Worm (Caenorhabditis elegans) whole organism, young adult: Measurements from ENCODE around the gene qdpr-1.

Experiments used
- B0019.2 ChIP-seq: fragments of 200-800 bp; sonication (Bioruptor generic); conservative IDR thresholded peaks from 2 replicates; pipeline ENCODE4 v1.3.6; 2022; ENCODE audit warnings: missing genetic modification reagents, missing genetic modification characterization, missing compliant biosample characterization
- B0336.3 ChIP-seq: fragments of 200-800 bp; sonication (Bioruptor generic); IDR thresholded peaks from 2 replicates; pipeline ENCODE4 v1.3.6; 2022; ENCODE audit warnings: missing genetic modification characterization, missing compliant biosample characterization
- C17E4.6 ChIP-seq: fragments of 200-800 bp; sonication (Bioruptor generic); IDR thresholded peaks from 2 replicates; pipeline ENCODE4 v1.3.6; 2022; ENCODE audit warnings: missing genetic modification reagents, missing genetic modification characterization, missing compliant biosample characterization
- D2030.7 ChIP-seq: fragments of 200-800 bp; sonication (Bioruptor generic); IDR thresholded peaks from 2 replicates; pipeline ENCODE4 v1.3.6; 2022; ENCODE audit warnings: missing genetic modification reagents, missing genetic modification characterization, missing compliant biosample characterization
- F33H1.4 ChIP-seq: fragments of 200-800 bp; sonication (Bioruptor generic); IDR thresholded peaks from 2 replicates; pipeline ENCODE4 v1.3.6; 2022; ENCODE audit warnings: missing genetic modification reagents, missing genetic modification characterization, missing compliant biosample characterization
- F55B11.4 ChIP-seq: sonication (generic microtip); optimal IDR thresholded peaks from 2 replicates; lab custom pipeline; 2016; ENCODE audit warnings: missing compliant biosample characterization, missing genetic modification characterization, borderline replicate concordance; ENCODE audit not compliant: insufficient read depth
- T07F8.4 ChIP-seq: sonication (generic microtip); optimal IDR thresholded peaks from 2 replicates; lab custom pipeline; 2016; ENCODE audit warnings: mild to moderate bottlenecking, missing genetic modification characterization, moderate library complexity, missing compliant biosample characterization
- T26A5.8 ChIP-seq: sonication (generic microtip); optimal IDR thresholded peaks from 2 replicates; lab custom pipeline; 2016; ENCODE audit warnings: missing genetic modification characterization, missing compliant biosample characterization
- Y95B8A.8 ChIP-seq: fragments of 200-800 bp; sonication (Bioruptor generic); IDR thresholded peaks from 2 replicates; pipeline ENCODE4 v1.3.6; 2022; ENCODE audit warnings: missing genetic modification reagents, missing genetic modification characterization, missing compliant biosample characterization
- ZK185.1 ChIP-seq: sonication (generic microtip); optimal IDR thresholded peaks from 2 replicates; lab custom pipeline; 2016; ENCODE audit warnings: mild to moderate bottlenecking, missing genetic modification characterization, missing compliant biosample characterization; ENCODE audit not compliant: poor library complexity, severe bottlenecking
- akir-1 ChIP-seq: fragments of 200-800 bp; sonication (Bioruptor generic); optimal IDR thresholded peaks from 2 replicates; lab custom pipeline; 2018; ENCODE audit warnings: mild to moderate bottlenecking, missing genetic modification characterization, moderate library complexity, missing compliant biosample characterization
- aptf-2 ChIP-seq: fragments of 200-800 bp; sonication (Bioruptor generic); conservative IDR thresholded peaks from 2 replicates; pipeline ENCODE4 v1.3.6; 2022; ENCODE audit warnings: missing genetic modification reagents, missing genetic modification characterization, missing compliant biosample characterization
- aptf-3 ChIP-seq: fragments of 200-800 bp; sonication (Bioruptor generic); IDR thresholded peaks from 2 replicates; pipeline ENCODE4 v1.3.6; 2022; ENCODE audit warnings: missing genetic modification characterization, missing compliant biosample characterization
- attf-3 ChIP-seq: fragments of 200-800 bp; sonication (Bioruptor generic); conservative IDR thresholded peaks from 2 replicates; pipeline ENCODE4 v1.3.6; 2022; ENCODE audit warnings: missing genetic modification reagents, missing genetic modification characterization, missing compliant biosample characterization
- attf-5 ChIP-seq: fragments of 200-800 bp; sonication (Bioruptor generic); optimal IDR thresholded peaks from 2 replicates; lab custom pipeline; 2018; ENCODE audit warnings: mild to moderate bottlenecking, missing genetic modification characterization, missing compliant biosample characterization
- bed-1 ChIP-seq: fragments of 200-800 bp; sonication (Bioruptor generic); IDR thresholded peaks from 2 replicates; pipeline ENCODE4 v1.3.6; 2022; ENCODE audit warnings: missing genetic modification reagents, missing genetic modification characterization, missing compliant biosample characterization
- ceh-100 ChIP-seq: fragments of 200-800 bp; sonication (Bioruptor generic); IDR thresholded peaks from 2 replicates; pipeline ENCODE4 v1.3.6; 2022; ENCODE audit warnings: missing genetic modification reagents, missing genetic modification characterization, missing compliant biosample characterization
- ceh-27 ChIP-seq: fragments of 200-800 bp; sonication (Bioruptor generic); optimal IDR thresholded peaks from 2 replicates; lab custom pipeline; 2018; ENCODE audit warnings: mild to moderate bottlenecking, missing genetic modification characterization, moderate library complexity, missing compliant biosample characterization
- ceh-58 ChIP-seq: fragments of 200-800 bp; sonication (Bioruptor generic); IDR thresholded peaks from 2 replicates; pipeline ENCODE4 v1.3.6; 2022; ENCODE audit warnings: missing genetic modification characterization, missing compliant biosample characterization
- chd-7 ChIP-seq: sonication (generic microtip); optimal IDR thresholded peaks from 2 replicates; lab custom pipeline; 2016; ENCODE audit warnings: mild to moderate bottlenecking, missing genetic modification characterization, moderate library complexity, missing compliant biosample characterization
- die-1 ChIP-seq: sonication (generic microtip); optimal IDR thresholded peaks from 2 replicates; lab custom pipeline; 2016; ENCODE audit warnings: missing genotype, mild to moderate bottlenecking, missing genetic modification characterization, missing compliant biosample characterization
- dox-1 ChIP-seq: fragments of 200-800 bp; sonication (Bioruptor generic); IDR thresholded peaks from 2 replicates; pipeline ENCODE4 v1.3.6; 2022; ENCODE audit warnings: missing genetic modification reagents, missing genetic modification characterization, missing compliant biosample characterization
- efl-1 ChIP-seq: fragments of 150-350 bp; optimal IDR thresholded peaks from 2 replicates; lab custom pipeline; 2014; ENCODE audit warnings: missing biosample characterization, missing genetic modification reagents, missing genetic modification characterization
- egl-18 ChIP-seq: fragments of 200-800 bp; sonication (Bioruptor generic); IDR thresholded peaks from 2 replicates; pipeline ENCODE4 v1.3.6; 2022; ENCODE audit warnings: missing genetic modification reagents, missing genetic modification characterization, missing compliant biosample characterization
- hmg-1.2 ChIP-seq: fragments of 200-800 bp; sonication (Bioruptor generic); IDR thresholded peaks from 2 replicates; pipeline ENCODE4 v1.3.6; 2022; ENCODE audit warnings: missing genetic modification reagents, missing genetic modification characterization, missing compliant biosample characterization
- hrde-1 ChIP-seq: sonication (generic microtip); optimal IDR thresholded peaks from 2 replicates; lab custom pipeline; 2016; ENCODE audit warnings: missing genetic modification characterization, mild to moderate bottlenecking, missing compliant biosample characterization, moderate library complexity, missing genotype, missing genetic modification reagents, borderline replicate concordance
- lin-40 ChIP-seq: sonication (generic microtip); optimal IDR thresholded peaks from 2 replicates; lab custom pipeline; 2016; ENCODE audit warnings: missing genetic modification characterization, mild to moderate bottlenecking, missing compliant biosample characterization, missing genotype, missing genetic modification reagents
- lin-54 ChIP-seq: fragments of 200-800 bp; sonication (Bioruptor generic); optimal IDR thresholded peaks from 2 replicates; lab custom pipeline; 2018; ENCODE audit warnings: mild to moderate bottlenecking, missing genetic modification characterization, missing compliant biosample characterization
- lir-1 ChIP-seq: fragments of 200-800 bp; sonication (Bioruptor generic); conservative IDR thresholded peaks from 2 replicates; pipeline ENCODE4 v1.3.6; 2022; ENCODE audit warnings: missing genetic modification reagents, missing genetic modification characterization, missing compliant biosample characterization
- mcd-1 ChIP-seq: fragments of 200-800 bp; sonication (Bioruptor generic); IDR thresholded peaks from 2 replicates; pipeline ENCODE4 v1.3.6; 2022; ENCODE audit warnings: missing genetic modification reagents, missing genetic modification characterization, missing compliant biosample characterization
- nfya-2 ChIP-seq: fragments of 200-800 bp; sonication (Bioruptor generic); IDR thresholded peaks from 2 replicates; pipeline ENCODE4 v1.3.6; 2022; ENCODE audit warnings: missing genetic modification reagents, missing genetic modification characterization, missing compliant biosample characterization
- nfyb-1 ChIP-seq: fragments of 200-800 bp; sonication (Bioruptor generic); IDR thresholded peaks from 2 replicates; pipeline ENCODE4 v1.3.6; 2022; ENCODE audit warnings: missing genetic modification reagents, missing genetic modification characterization, missing compliant biosample characterization
- nhr-120 ChIP-seq: fragments of 200-800 bp; sonication (Bioruptor generic); IDR thresholded peaks from 2 replicates; pipeline ENCODE4 v1.3.6; 2022; ENCODE audit warnings: missing genetic modification characterization, missing compliant biosample characterization
- nhr-179 ChIP-seq: sonication (generic microtip); optimal IDR thresholded peaks from 2 replicates; lab custom pipeline; 2016; ENCODE audit warnings: mild to moderate bottlenecking, missing genetic modification characterization, missing compliant biosample characterization
- nhr-80 ChIP-seq: sonication (generic microtip); optimal IDR thresholded peaks from 2 replicates; lab custom pipeline; 2016; ENCODE audit warnings: missing genetic modification characterization, missing compliant biosample characterization
- rcor-1 ChIP-seq: fragments of 200-800 bp; sonication (Bioruptor generic); IDR thresholded peaks from 2 replicates; pipeline ENCODE4 v1.3.6; 2022; ENCODE audit warnings: missing genetic modification reagents, missing genetic modification characterization, missing compliant biosample characterization
- rec-8 ChIP-seq, 2 experiments: sonication (generic microtip); optimal IDR thresholded peaks; 2 replicates each; lab custom pipeline; 2016; ENCODE audit warnings: mild to moderate bottlenecking in 2 of 2, missing genetic modification characterization in 2 of 2, missing genetic modification reagents in 2 of 2, missing genotype in 2 of 2, missing biosample characterization in 1 of 2, missing compliant biosample characterization in 1 of 2, moderate library complexity in 1 of 2
- sdz-38 ChIP-seq: sonication (generic microtip); optimal IDR thresholded peaks from 2 replicates; lab custom pipeline; 2016; ENCODE audit warnings: missing genotype, missing genetic modification characterization, missing compliant biosample characterization
- sea-2 ChIP-seq: fragments of 200-800 bp; sonication (Bioruptor generic); IDR thresholded peaks from 2 replicates; pipeline ENCODE4 v1.3.6; 2022; ENCODE audit warnings: missing genetic modification characterization, missing compliant biosample characterization
- snpc-1.1 ChIP-seq: sonication (generic microtip); optimal IDR thresholded peaks from 2 replicates; lab custom pipeline; 2017; ENCODE audit warnings: missing genetic modification characterization, mild to moderate bottlenecking, missing compliant biosample characterization, antibody characterized with exemption, moderate library complexity, missing genotype, missing genetic modification reagents; ENCODE audit not compliant: insufficient read depth
- snpc-4 ChIP-seq, 5 experiments: fragments of 150-350 bp in 1 of 5; sonication (generic microtip) in 4 of 5; optimal IDR thresholded peaks; 2 replicates each; lab custom pipeline; 2014 to 2018; ENCODE audit warnings: missing genetic modification characterization in 5 of 5, missing biosample characterization in 3 of 5, antibody characterized with exemption in 2 of 5, mild to moderate bottlenecking in 2 of 5, missing compliant biosample characterization in 2 of 5, missing genotype in 2 of 5, moderate library complexity in 2 of 5, missing genetic modification reagents in 1 of 5
- sptf-2 ChIP-seq: fragments of 200-800 bp; sonication (Bioruptor generic); optimal IDR thresholded peaks from 2 replicates; lab custom pipeline; 2018; ENCODE audit warnings: mild to moderate bottlenecking, missing genetic modification characterization, missing compliant biosample characterization
- tbx-9 ChIP-seq: sonication (generic microtip); optimal IDR thresholded peaks from 2 replicates; lab custom pipeline; 2016; ENCODE audit warnings: borderline replicate concordance, missing genetic modification characterization, inconsistent platforms, missing compliant biosample characterization
- unc-62 ChIP-seq: fragments of 150-350 bp; optimal IDR thresholded peaks from 2 replicates; lab custom pipeline; 2014; ENCODE audit warnings: missing biosample characterization, missing genetic modification reagents, missing genetic modification characterization
- xnd-1 ChIP-seq: sonication (generic microtip); optimal IDR thresholded peaks from 2 replicates; lab custom pipeline; 2016; ENCODE audit warnings: missing genotype, missing genetic modification reagents, missing genetic modification characterization, missing compliant biosample characterization
- zfh-2 ChIP-seq: fragments of 200-800 bp; sonication (Bioruptor generic); conservative IDR thresholded peaks from 2 replicates; pipeline ENCODE4 v1.3.6; 2022; ENCODE audit warnings: missing genetic modification reagents, missing genetic modification characterization, missing compliant biosample characterization
- ztf-25 ChIP-seq: fragments of 200-800 bp; sonication (Bioruptor generic); IDR thresholded peaks from 2 replicates; pipeline ENCODE4 v1.3.6; 2022; ENCODE audit warnings: missing genetic modification reagents, missing genetic modification characterization, missing compliant biosample characterization
- ztf-3 ChIP-seq: fragments of 200-800 bp; sonication (Bioruptor generic); optimal IDR thresholded peaks from 2 replicates; lab custom pipeline; 2018; ENCODE audit warnings: mild to moderate bottlenecking, missing genetic modification characterization, missing compliant biosample characterization
- ztf-6 ChIP-seq: fragments of 200-800 bp; sonication (Bioruptor generic); IDR thresholded peaks from 2 replicates; pipeline ENCODE4 v1.3.6; 2022; ENCODE audit warnings: missing genetic modification reagents, missing genetic modification characterization, missing compliant biosample characterization

qdpr-1 gene

DNA sequence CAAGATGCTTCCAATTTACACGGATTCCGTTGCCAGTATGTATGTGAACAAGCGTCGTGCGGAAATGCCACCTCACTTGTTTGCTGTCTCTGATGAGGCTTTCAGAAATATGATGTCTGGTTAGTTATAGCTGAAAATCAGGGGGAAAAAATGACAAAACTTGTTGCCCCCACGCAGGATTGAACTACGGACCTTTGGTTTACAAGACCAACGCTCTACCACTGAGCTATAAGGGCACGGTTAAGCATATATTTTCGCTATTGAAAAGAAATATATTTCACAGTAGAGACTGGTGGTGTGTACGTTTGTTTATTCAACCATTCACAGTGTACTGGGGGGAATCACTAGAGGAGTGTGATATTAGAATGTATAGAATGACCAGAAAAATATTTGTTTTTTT is 17.5 kb downstream of the qdpr-1 start (continued):
- TF ChIP-seq ceh-100 (GFP tag; lab: Robert Waterston, UW) = no peak
- TF ChIP-seq tbx-9 (tag; lab: Kevin White, UChicago) = no peak
- TF ChIP-seq T26A5.8 (tag; lab: Kevin White, UChicago) = no peak
- no peak for TF ChIP-seq attf-3 (GFP tag; lab: Robert Waterston, UW)
- TF ChIP-seq F33H1.4 (GFP tag; lab: Robert Waterston, UW) = no peak
- peak; percentile 62 for TF ChIP-seq ZK185.1 (tag; lab: Kevin White, UChicago)
- TF ChIP-seq nhr-120 (GFP tag; lab: Robert Waterston, UW) = no peak
- no peak for TF ChIP-seq nfyb-1 (GFP tag; lab: Robert Waterston, UW)
- peak; percentile 22 for TF ChIP-seq lin-54 (GFP tag; lab: Kevin White, UChicago)
- TF ChIP-seq xnd-1 (tag; lab: Kevin White, UChicago) = no peak
- TF ChIP-seq ceh-58 = no peak
- TF ChIP-seq zfh-2 (GFP tag; lab: Robert Waterston, UW) = no peak
- TF ChIP-seq ztf-25 (GFP tag; lab: Robert Waterston, UW) = no peak
- TF ChIP-seq mcd-1 (GFP tag; lab: Robert Waterston, UW) = no peak
- TF ChIP-seq D2030.7 (GFP tag; lab: Robert Waterston, UW) = peak; percentile 64
- TF ChIP-seq attf-5 (GFP tag; lab: Kevin White, UChicago) = peak; percentile 40
- no peak for TF ChIP-seq rcor-1 (GFP tag; lab: Robert Waterston, UW)
- TF ChIP-seq hrde-1 (tag; lab: Kevin White, UChicago) = no peak
- no peak for TF ChIP-seq lir-1
- peak; percentile 40 for TF ChIP-seq snpc-4 (GFP tag; optimal IDR thresholded peaks at IDR 0.05; lab: Kevin White, UChicago)
- TF ChIP-seq snpc-4 (tag; optimal IDR thresholded peaks at IDR 0.05; lab: Kevin White, UChicago) = no peak
- TF ChIP-seq F55B11.4 (tag; lab: Kevin White, UChicago) = no peak
- no peak for TF ChIP-seq efl-1 (GFP tag; lab: Kevin White, UChicago)
- TF ChIP-seq aptf-2 (GFP tag; lab: Robert Waterston, UW) = no peak
- no peak for TF ChIP-seq B0019.2 (GFP tag; lab: Robert Waterston, UW)
- no peak for TF ChIP-seq sptf-2 (GFP tag; lab: Kevin White, UChicago)
- TF ChIP-seq lin-40 (tag; lab: Kevin White, UChicago) = no peak
- TF ChIP-seq snpc-1.1 (tag; lab: Kevin White, UChicago) = no peak
- TF ChIP-seq bed-1 = no peak
- TF ChIP-seq B0336.3 = no peak
- TF ChIP-seq sdz-38 (tag; lab: Kevin White, UChicago) = no peak
- TF ChIP-seq T07F8.4 (tag; lab: Kevin White, UChicago) = no peak
- peak; percentile 75 for TF ChIP-seq die-1 (tag; lab: Kevin White, UChicago)
- TF ChIP-seq C17E4.6 = no peak
- peak; percentile 31 to 43 for TF ChIP-seq rec-8 (tag; optimal IDR thresholded peaks at IDR 0.05; lab: Kevin White, UChicago)
- TF ChIP-seq ztf-3 = no peak
- no peak for TF ChIP-seq nfya-2
- TF ChIP-seq nhr-179 = no peak
- TF ChIP-seq aptf-3 (GFP tag; lab: Robert Waterston, UW) = no peak
- TF ChIP-seq Y95B8A.8 (GFP tag; lab: Robert Waterston, UW) = no peak
- no peak for TF ChIP-seq egl-18 (GFP tag; lab: Robert Waterston, UW)
- no peak for TF ChIP-seq unc-62
- TF ChIP-seq sea-2 (GFP tag; lab: Robert Waterston, UW) = no peak
- TF ChIP-seq akir-1 (GFP tag; lab: Kevin White, UChicago) = no peak
- peak; percentile 64 for TF ChIP-seq dox-1
- TF ChIP-seq ztf-6 (GFP tag; lab: Robert Waterston, UW) = no peak
- peak; percentile 17 for TF ChIP-seq nhr-80
- no peak for TF ChIP-seq chd-7
- TF ChIP-seq ceh-27 (GFP tag; lab: Kevin White, UChicago) = no peak
- peak; percentile 42; the same call in 1 of the 2 replicates for TF ChIP-seq hmg-1.2 (GFP tag; lab: Robert Waterston, UW)
